Worm (Caenorhabditis elegans) whole organism, L4 larva: ENCODE measurements around the gene Y22D7AL.3.

Source experiments
- F10B5.3 ChIP-seq: sonication (generic microtip); optimal IDR thresholded peaks from 2 replicates; lab custom pipeline; 2016; ENCODE audit warnings: mild to moderate bottlenecking, missing genetic modification characterization, missing compliant biosample characterization
- F37D6.2 ChIP-seq: sonication (generic microtip); optimal IDR thresholded peaks from 2 replicates; lab custom pipeline; 2016; ENCODE audit warnings: mild to moderate bottlenecking, missing genetic modification characterization, missing compliant biosample characterization
- F49E8.2 ChIP-seq: sonication (generic microtip); optimal IDR thresholded peaks from 2 replicates; lab custom pipeline; 2016; ENCODE audit warnings: missing compliant biosample characterization, mild to moderate bottlenecking, missing genetic modification characterization, borderline replicate concordance
- R02D3.7 ChIP-seq: fragments of 150-350 bp; sonication (generic microtip); optimal IDR thresholded peaks from 3 replicates; lab custom pipeline; 2014; ENCODE audit warnings: missing biosample characterization, missing genetic modification characterization
- T20F7.1 ChIP-seq: fragments of 200-800 bp; sonication (Bioruptor generic); optimal IDR thresholded peaks from 2 replicates; lab custom pipeline; 2018; ENCODE audit warnings: mild to moderate bottlenecking, missing genetic modification characterization, missing compliant biosample characterization
- Y48G9A.11 ChIP-seq: fragments of 200-800 bp; sonication (Bioruptor generic); IDR thresholded peaks from 2 replicates; pipeline ENCODE4 v1.3.6; 2022; ENCODE audit warnings: missing genetic modification reagents, missing genetic modification characterization, missing compliant biosample characterization
- Y5F2A.4 ChIP-seq: fragments of 200-800 bp; sonication (Bioruptor generic); optimal IDR thresholded peaks from 2 replicates; lab custom pipeline; 2018; ENCODE audit warnings: mild to moderate bottlenecking, missing genetic modification characterization, missing compliant biosample characterization
- aha-1 ChIP-seq: fragments of 150-350 bp; peaks from one replicate; lab custom pipeline; 2014; ENCODE audit warnings: missing biosample characterization, missing genetic modification characterization
- aly-2 ChIP-seq: sonication (generic microtip); optimal IDR thresholded peaks from 2 replicates; lab custom pipeline; 2018; ENCODE audit warnings: missing biosample characterization, missing genetic modification characterization
- arid-1 ChIP-seq: fragments of 200-800 bp; sonication (Bioruptor generic); conservative IDR thresholded peaks from 2 replicates; pipeline ENCODE4 v1.3.6; 2022; ENCODE audit warnings: missing genetic modification reagents, missing genetic modification characterization, missing compliant biosample characterization
- ceh-20 ChIP-seq: fragments of 200-800 bp; sonication (Bioruptor generic); IDR thresholded peaks from 2 replicates; pipeline ENCODE4 v1.3.6; 2022; ENCODE audit warnings: missing genetic modification reagents, missing genetic modification characterization, missing compliant biosample characterization
- ceh-82 ChIP-seq: sonication (generic microtip); optimal IDR thresholded peaks from 2 replicates; lab custom pipeline; 2017; ENCODE audit warnings: missing biosample characterization, missing genetic modification characterization
- daf-16 ChIP-seq, 3 experiments: sonication (generic microtip); optimal IDR thresholded peaks; 2 replicates each; lab custom pipeline; 2016 to 2017; ENCODE audit warnings: missing genetic modification characterization in 3 of 3, missing genetic modification reagents in 3 of 3, mild to moderate bottlenecking in 2 of 3, missing compliant biosample characterization in 2 of 3, missing biosample characterization in 1 of 3, moderate library complexity in 1 of 3
- daf-19 ChIP-seq: fragments of 200-800 bp; sonication (Bioruptor generic); conservative IDR thresholded peaks from 2 replicates; pipeline ENCODE4 v1.3.6; 2022; ENCODE audit warnings: missing genetic modification characterization, missing compliant biosample characterization
- dmd-6 ChIP-seq: fragments of 200-800 bp; sonication (Bioruptor generic); IDR thresholded peaks from 2 replicates; pipeline ENCODE4 v1.3.6; 2022; ENCODE audit warnings: missing genetic modification reagents, missing genetic modification characterization, missing compliant biosample characterization
- dve-1 ChIP-seq: sonication (generic microtip); optimal IDR thresholded peaks from 2 replicates; lab custom pipeline; 2017; ENCODE audit warnings: antibody characterized with exemption, mild to moderate bottlenecking, missing genetic modification characterization, missing compliant biosample characterization; ENCODE audit not compliant: insufficient read depth
- egl-43 ChIP-seq: fragments of 200-800 bp; sonication (Bioruptor generic); IDR thresholded peaks from 2 replicates; pipeline ENCODE4 v1.3.6; 2022; ENCODE audit warnings: missing genetic modification reagents, missing genetic modification characterization, missing compliant biosample characterization
- fkh-10 ChIP-seq: fragments of 150-350 bp; optimal IDR thresholded peaks from 2 replicates; lab custom pipeline; 2014; ENCODE audit warnings: missing biosample characterization, missing genetic modification reagents, missing genetic modification characterization
- fos-1 ChIP-seq: fragments of 150-350 bp; optimal IDR thresholded peaks from 2 replicates; lab custom pipeline; 2014; ENCODE audit warnings: missing biosample characterization, missing genetic modification characterization
- gei-8 ChIP-seq: fragments of 200-800 bp; sonication (Bioruptor generic); optimal IDR thresholded peaks from 2 replicates; lab custom pipeline; 2018; ENCODE audit warnings: mild to moderate bottlenecking, missing genetic modification characterization, missing compliant biosample characterization
- hif-1 ChIP-seq, 2 experiments: sonication (generic microtip); optimal IDR thresholded peaks; 2 replicates each; lab custom pipeline; 2016 to 2017; ENCODE audit warnings: missing compliant biosample characterization in 2 of 2, missing genetic modification characterization in 2 of 2, missing genetic modification reagents in 2 of 2, missing genotype in 2 of 2, mild to moderate bottlenecking in 1 of 2
- hlh-11 ChIP-seq: fragments of 200-800 bp; sonication (Bioruptor generic); optimal IDR thresholded peaks from 2 replicates; lab custom pipeline; 2018; ENCODE audit warnings: mild to moderate bottlenecking, missing genetic modification characterization, missing compliant biosample characterization
- jun-1 ChIP-seq: fragments of 150-350 bp; optimal IDR thresholded peaks from 2 replicates; lab custom pipeline; 2014; ENCODE audit warnings: missing biosample characterization, missing genetic modification reagents, missing genetic modification characterization
- lin-15B ChIP-seq: fragments of 150-350 bp; sonication (generic microtip); optimal IDR thresholded peaks from 3 replicates; lab custom pipeline; 2014; ENCODE audit warnings: missing biosample characterization, missing genetic modification characterization
- lin-38 ChIP-seq: fragments of 200-800 bp; sonication (Bioruptor generic); IDR thresholded peaks from 2 replicates; pipeline ENCODE4 v1.3.6; 2022; ENCODE audit warnings: missing genetic modification reagents, missing genetic modification characterization, missing compliant biosample characterization
- lsy-2 ChIP-seq, 2 experiments: fragments of 150-350 bp in 1 of 2; sonication (generic microtip) in 1 of 2; optimal IDR thresholded peaks; 2 replicates each; lab custom pipeline; 2014 to 2017; ENCODE audit warnings: missing biosample characterization in 2 of 2, missing genetic modification characterization in 2 of 2
- madf-9 ChIP-seq: fragments of 200-800 bp; sonication (Bioruptor generic); conservative IDR thresholded peaks from 2 replicates; pipeline ENCODE4 v1.3.6; 2022; ENCODE audit warnings: missing genetic modification reagents, missing genetic modification characterization, missing compliant biosample characterization
- mdl-1 ChIP-seq, 2 experiments: fragments of 150-350 bp in 1 of 2; sonication (generic microtip) in 1 of 2; optimal IDR thresholded peaks; 2 replicates each; lab custom pipeline; 2014 to 2017; ENCODE audit warnings: missing biosample characterization in 2 of 2, missing genetic modification characterization in 2 of 2
- mes-2 ChIP-seq: sonication (generic microtip); optimal IDR thresholded peaks from 2 replicates; lab custom pipeline; 2016; ENCODE audit warnings: missing genotype, mild to moderate bottlenecking, missing genetic modification characterization, missing compliant biosample characterization; ENCODE audit not compliant: poor library complexity, severe bottlenecking
- mxl-2 ChIP-seq: fragments of 200-800 bp; sonication (Bioruptor generic); conservative IDR thresholded peaks from 2 replicates; pipeline ENCODE4 v1.3.6; 2022; ENCODE audit warnings: missing genetic modification reagents, missing genetic modification characterization, missing compliant biosample characterization
- nhr-10 ChIP-seq: fragments of 150-350 bp; optimal IDR thresholded peaks from 2 replicates; lab custom pipeline; 2014; ENCODE audit warnings: missing biosample characterization, missing genetic modification characterization
- nhr-11 ChIP-seq: fragments of 150-350 bp; optimal IDR thresholded peaks from 2 replicates; lab custom pipeline; 2014; ENCODE audit warnings: missing biosample characterization, missing genetic modification characterization
- nhr-111 ChIP-seq: fragments of 200-800 bp; sonication (Bioruptor generic); optimal IDR thresholded peaks from 2 replicates; lab custom pipeline; 2018; ENCODE audit warnings: mild to moderate bottlenecking, missing genetic modification characterization, missing compliant biosample characterization
- nhr-237 ChIP-seq: sonication (generic microtip); optimal IDR thresholded peaks from 2 replicates; lab custom pipeline; 2017; ENCODE audit warnings: missing biosample characterization, missing genetic modification characterization
- nhr-28 ChIP-seq: fragments of 150-350 bp; optimal IDR thresholded peaks from 2 replicates; lab custom pipeline; 2014; ENCODE audit warnings: missing biosample characterization, missing genetic modification characterization
- php-3 ChIP-seq: fragments of 200-800 bp; sonication (Bioruptor generic); IDR thresholded peaks from 2 replicates; pipeline ENCODE4 v1.3.6; 2022; ENCODE audit warnings: missing genetic modification reagents, missing genetic modification characterization, missing compliant biosample characterization
- pqm-1 ChIP-seq: sonication (generic microtip); optimal IDR thresholded peaks from 2 replicates; lab custom pipeline; 2017; ENCODE audit warnings: missing biosample characterization, missing genetic modification characterization
- sdz-12 ChIP-seq: fragments of 200-800 bp; sonication (Bioruptor generic); optimal IDR thresholded peaks from 2 replicates; lab custom pipeline; 2018; ENCODE audit warnings: mild to moderate bottlenecking, missing genetic modification characterization, missing compliant biosample characterization
- set-16 ChIP-seq: fragments of 200-800 bp; sonication (Bioruptor generic); IDR thresholded peaks from 2 replicates; pipeline ENCODE4 v1.3.6; 2022; ENCODE audit warnings: missing genetic modification reagents, missing genetic modification characterization, missing compliant biosample characterization
- unc-62 ChIP-seq, 3 experiments: fragments of 150-350 bp in 1 of 3; sonication (generic microtip); optimal IDR thresholded peaks in 2 of 3; peaks in 1 of 3; 1 replicate in 1 of 3; 2 replicates in 2 of 3; lab custom pipeline; 2014 to 2017; ENCODE audit warnings: missing biosample characterization in 3 of 3, missing genetic modification characterization in 3 of 3, missing genetic modification reagents in 3 of 3, missing genotype in 1 of 3
- zag-1 ChIP-seq: fragments of 150-350 bp; optimal IDR thresholded peaks from 2 replicates; lab custom pipeline; 2014; ENCODE audit warnings: missing biosample characterization, missing genetic modification characterization
- zfp-2 ChIP-seq: sonication (generic microtip); optimal IDR thresholded peaks from 2 replicates; lab custom pipeline; 2016; ENCODE audit warnings: mild to moderate bottlenecking, missing genetic modification characterization, missing compliant biosample characterization

The Y22D7AL.3 gene

DNA sequence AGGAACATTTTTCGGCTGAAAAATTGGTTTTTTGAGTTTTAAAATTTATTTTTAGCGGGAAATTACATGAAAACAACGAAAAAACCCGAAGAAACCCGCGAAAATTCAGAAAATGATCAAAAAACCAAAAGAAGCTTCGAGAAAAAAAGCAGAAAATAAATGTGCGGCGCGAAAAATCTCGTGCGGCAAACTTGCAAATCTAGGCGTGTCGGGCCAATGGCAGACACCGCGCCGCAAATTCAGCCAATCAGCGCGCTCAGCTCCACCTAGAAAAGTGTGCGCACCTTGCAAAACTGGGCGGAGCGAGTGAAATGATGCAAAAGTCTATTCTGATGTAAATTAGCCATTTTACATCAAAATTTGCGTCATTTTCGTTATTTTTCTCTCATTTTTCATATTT lies 22.3 kb upstream of the Y22D7AL.3 start, which contains the start of gene Y22D7AL.10 (continued):
- TF ChIP-seq nhr-111 (GFP tag; lab: Kevin White, UChicago), result peak; percentile 89
- TF ChIP-seq aha-1 (tag; lab: Kevin White, UChicago), result peak; percentile 99
- TF ChIP-seq unc-62 (GFP tag; optimal IDR thresholded peaks at IDR 0.05 in 1 of 2; lab: Kevin White, UChicago), result peak in 1 of 2 experiments; percentile 100
- TF ChIP-seq unc-62 (tag; optimal IDR thresholded peaks at IDR 0.05; lab: Kevin White, UChicago), result peak; percentile 79
- peak; percentile 97 for TF ChIP-seq ceh-20 (GFP tag; lab: Robert Waterston, UW)
- peak; percentile 90 for TF ChIP-seq Y5F2A.4
- TF ChIP-seq arid-1, result peak; percentile 97
- peak; percentile 98 for TF ChIP-seq php-3 (GFP tag; lab: Robert Waterston, UW)
- TF ChIP-seq zag-1 (tag; lab: Kevin White, UChicago), result peak; percentile 17
- TF ChIP-seq mdl-1 (tag; optimal IDR thresholded peaks at IDR 0.05; lab: Kevin White, UChicago), result peak in 1 of 2 experiments; percentile 76
- TF ChIP-seq fos-1, result peak; percentile 39
- TF ChIP-seq T20F7.1 (GFP tag; lab: Kevin White, UChicago), result peak; percentile 91
- TF ChIP-seq ceh-82, result no peak
- TF ChIP-seq R02D3.7 (tag; lab: Kevin White, UChicago), result no peak
- TF ChIP-seq daf-19 (GFP tag; lab: Robert Waterston, UW), result peak; percentile 89
- peak; percentile 97 for TF ChIP-seq fkh-10 (GFP tag; lab: Kevin White, UChicago)

DNA sequence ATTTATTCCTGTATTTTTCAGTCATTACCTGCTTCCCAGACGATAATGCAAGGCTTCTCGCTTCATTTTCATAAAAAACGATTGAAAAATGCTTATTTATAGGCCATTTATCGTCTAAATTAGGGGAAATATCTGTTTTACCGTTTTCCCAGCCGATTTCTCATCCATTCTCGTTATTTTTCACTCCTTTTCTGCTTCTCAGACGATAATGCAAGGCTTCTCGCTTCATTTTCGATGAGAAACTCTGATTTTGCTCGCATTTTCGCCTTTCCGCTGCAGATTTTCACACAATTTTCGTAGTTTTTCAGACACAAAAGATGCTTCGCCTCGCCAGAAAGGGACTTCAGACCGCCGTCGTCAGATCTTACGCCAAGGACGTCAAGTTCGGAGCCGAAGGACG lies 21.8 kb upstream of the Y22D7AL.3 start, which contains the start of gene hsp-60:
hsp-60 (plus strand) TSS at position 301 of the 400 bp plus-strand sequence.
- TF ChIP-seq aha-1 (tag; lab: Kevin White, UChicago) (peak; percentile 38), jun-1 (no peak)

DNA sequence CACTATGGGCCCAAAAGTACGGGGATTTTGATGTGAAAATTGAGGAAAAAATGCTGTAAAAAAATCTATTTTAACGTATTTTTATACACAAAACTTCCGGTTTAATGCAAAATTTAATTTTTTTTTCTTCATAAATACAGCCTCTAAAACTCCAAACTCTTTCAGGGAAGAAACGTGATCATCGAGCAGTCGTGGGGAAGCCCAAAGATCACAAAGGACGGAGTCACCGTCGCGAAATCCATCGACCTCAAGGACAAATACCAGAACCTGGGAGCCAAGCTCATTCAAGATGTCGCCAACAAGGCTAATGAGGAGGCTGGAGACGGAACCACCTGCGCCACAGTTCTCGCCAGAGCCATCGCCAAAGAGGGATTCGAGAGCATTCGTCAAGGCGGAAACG lies 21.4 kb upstream of the Y22D7AL.3 start:
- TF ChIP-seq lin-15B (tag; lab: Kevin White, UChicago) (no peak), hlh-11 (tag; lab: Kevin White, UChicago) (no peak), set-16 (GFP tag; lab: Robert Waterston, UW) (peak; percentile 46; the same call in 1 of the 2 replicates), gei-8 (GFP tag; lab: Kevin White, UChicago) (no peak), F10B5.3 (tag; lab: Kevin White, UChicago) (no peak), Y48G9A.11 (GFP tag; lab: Robert Waterston, UW) (no peak), egl-43 (GFP tag; lab: Robert Waterston, UW) (peak; percentile 57; the same call in 1 of the 2 replicates), nhr-237 (tag; lab: Kevin White, UChicago) (no peak), nhr-111 (GFP tag; lab: Kevin White, UChicago) (no peak), mxl-2 (GFP tag; lab: Robert Waterston, UW) (no peak), nhr-11 (tag; lab: Kevin White, UChicago) (no peak), dve-1 (tag; lab: Kevin White, UChicago) (no peak), zfp-2 (tag; lab: Kevin White, UChicago) (no peak)
- TF ChIP-seq, all 104 proteins: peak for 2

DNA sequence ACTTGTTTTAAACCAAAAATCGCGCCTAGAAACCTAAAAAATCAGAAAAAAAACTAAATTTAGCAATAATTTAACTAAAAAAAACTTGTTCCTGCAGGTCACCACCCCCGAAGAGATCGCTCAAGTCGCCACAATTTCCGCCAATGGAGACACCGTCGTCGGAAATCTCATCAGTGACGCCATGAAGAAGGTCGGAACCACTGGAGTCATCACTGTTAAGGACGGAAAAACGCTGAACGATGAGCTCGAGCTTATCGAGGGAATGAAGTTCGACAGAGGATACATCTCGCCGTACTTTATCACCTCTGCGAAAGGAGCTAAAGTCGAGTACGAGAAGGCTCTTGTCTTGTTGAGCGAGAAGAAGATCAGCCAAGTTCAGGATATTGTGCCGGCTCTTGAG lies 19.9 kb upstream of the Y22D7AL.3 start:
- peak in 1 of 2 experiments; percentile 54 for TF ChIP-seq unc-62 (GFP tag; optimal IDR thresholded peaks at IDR 0.05 in 1 of 2; lab: Kevin White, UChicago)
- no peak for TF ChIP-seq unc-62 (tag; optimal IDR thresholded peaks at IDR 0.05; lab: Kevin White, UChicago)
- no peak for TF ChIP-seq aly-2 (tag; lab: Kevin White, UChicago)
- no peak for TF ChIP-seq F37D6.2 (tag; lab: Kevin White, UChicago)
- peak; percentile 14; the same call in 1 of the 2 replicates for TF ChIP-seq set-16 (GFP tag; lab: Robert Waterston, UW)

DNA sequence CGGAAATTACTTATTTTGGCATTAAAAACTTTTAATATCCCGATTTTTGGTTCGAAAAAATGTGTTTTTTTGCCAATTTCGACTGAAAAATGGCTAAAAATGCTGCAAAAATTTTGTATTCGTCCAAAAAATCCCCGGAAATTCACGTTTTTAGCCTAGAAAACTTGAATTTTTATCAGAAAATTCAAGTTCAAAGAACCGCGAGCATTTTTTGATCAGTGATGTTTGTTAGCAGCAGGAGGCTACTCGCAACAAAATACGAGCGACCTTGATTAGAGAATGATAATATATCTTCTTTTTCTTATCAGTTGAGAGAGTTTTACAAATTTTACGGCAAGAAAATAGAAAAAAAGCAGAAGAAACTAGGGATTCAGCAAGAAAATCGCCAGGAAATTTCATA lies 18.9 kb upstream of the Y22D7AL.3 start:
- TF ChIP-seq lin-38 (GFP tag; lab: Robert Waterston, UW) (peak; percentile 36; the same call in 1 of the 2 replicates), mes-2 (peak; percentile 33), nhr-10 (tag; lab: Kevin White, UChicago) (peak; percentile 87), daf-16 (GFP tag; optimal IDR thresholded peaks at IDR 0.05; lab: Kevin White, UChicago) (no peak), daf-16 (tag; optimal IDR thresholded peaks at IDR 0.05; lab: Kevin White, UChicago) (peak; percentile 56), hif-1 (tag; optimal IDR thresholded peaks at IDR 0.05; lab: Kevin White, UChicago) (peak in 1 of 2 experiments; percentile 1), madf-9 (GFP tag; lab: Robert Waterston, UW) (no peak), dve-1 (tag; lab: Kevin White, UChicago) (peak; percentile 69), hlh-11 (tag; lab: Kevin White, UChicago) (peak; percentile 46), pqm-1 (peak; percentile 1), dmd-6 (GFP tag; lab: Robert Waterston, UW) (peak; percentile 34; the same call in 1 of the 2 replicates), F49E8.2 (tag; lab: Kevin White, UChicago) (no peak), sdz-12 (GFP tag; lab: Kevin White, UChicago) (no peak), nhr-28 (tag; lab: Kevin White, UChicago) (peak; percentile 46), lsy-2 (tag; optimal IDR thresholded peaks at IDR 0.05; lab: Kevin White, UChicago) (peak in 1 of 2 experiments; percentile 51)
